Worm (Caenorhabditis elegans): ENCODE data around the gene ifbp-1.
A peak's percentile ranks its signal among the peaks of the same experiment; 100 is the strongest.

Gene ifbp-1

DNA sequence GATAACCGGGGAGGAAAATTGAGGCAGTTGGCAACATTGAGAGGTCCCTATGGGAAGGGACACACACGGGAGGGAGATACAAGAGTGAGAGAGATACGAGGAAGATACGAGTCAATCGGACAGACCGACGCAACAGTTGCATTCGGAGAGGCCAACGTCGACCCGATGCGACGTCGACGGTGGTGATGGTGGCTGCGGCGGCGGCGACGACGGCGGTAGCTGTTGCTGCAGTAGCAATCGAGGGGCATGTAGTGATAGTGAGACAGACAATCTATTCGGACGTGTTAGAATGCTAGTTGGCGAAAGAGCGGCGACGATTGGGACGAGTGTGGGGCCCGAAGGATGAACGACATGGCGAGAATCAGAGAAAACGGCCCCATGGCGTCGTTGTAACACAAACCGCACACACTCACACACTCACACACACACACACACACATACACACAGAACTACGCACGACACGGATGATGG, 13.3 kb upstream of the ifbp-1 start (continued):
- TF ChIP-seq skn-1 (tag; optimal IDR thresholded peaks at IDR 0.05) (no peak), fkh-10 (GFP tag; optimal IDR thresholded peaks at IDR 0.05) (no peak), irx-1 (tag; optimal IDR thresholded peaks at IDR 0.05) (no peak), lir-3 (tag; optimal IDR thresholded peaks at IDR 0.05; ENCODE audit: poor library complexity) (no peak), ama-1 (optimal IDR thresholded peaks at IDR 0.05) (no peak), egl-13 (tag; optimal IDR thresholded peaks at IDR 0.05) (no peak), nhr-47 (tag; optimal IDR thresholded peaks at IDR 0.05) (peak; percentile 18), C34B4.2 (tag; optimal IDR thresholded peaks at IDR 0.05) (no peak), hlh-17 (GFP tag; optimal IDR thresholded peaks at IDR 0.05; ENCODE audit: borderline replicate concordance) (no peak), alr-1 (tag; optimal IDR thresholded peaks at IDR 0.05; ENCODE audit: borderline replicate concordance) (no peak), lsy-2 (tag; optimal IDR thresholded peaks at IDR 0.05) (peak; percentile 9 to 24), ztf-4 (tag; optimal IDR thresholded peaks at IDR 0.05) (no peak), nhr-19 (GFP tag; conservative IDR thresholded peaks at IDR 0.05) (peak; percentile 49; the same call in 1 of the 2 replicates), unc-86 (tag; optimal IDR thresholded peaks at IDR 0.05) (no peak), dpl-1 (GFP tag; optimal IDR thresholded peaks at IDR 0.05) (no peak), C04F5.9 (tag; optimal IDR thresholded peaks at IDR 0.05) (no peak), sox-4 (tag; optimal IDR thresholded peaks at IDR 0.05) (no peak), jun-1 (tag; optimal IDR thresholded peaks at IDR 0.05) (no peak), grh-1 (GFP tag; IDR thresholded peaks at IDR 0.05) (no peak), elt-2 (tag; optimal IDR thresholded peaks at IDR 0.05) (no peak), ces-1 (GFP tag; optimal IDR thresholded peaks at IDR 0.05) (no peak), nhr-90 (tag; optimal IDR thresholded peaks at IDR 0.05; ENCODE audit: poor library complexity) (no peak), sup-37 (GFP tag; optimal IDR thresholded peaks at IDR 0.05) (no peak), vab-15 (tag; optimal IDR thresholded peaks at IDR 0.05) (no peak), fkh-8 (tag; optimal IDR thresholded peaks at IDR 0.05) (no peak), nhr-12 (tag; optimal IDR thresholded peaks at IDR 0.05) (no peak), elt-3 (tag; optimal IDR thresholded peaks at IDR 0.05) (no peak), zip-4 (GFP tag; optimal IDR thresholded peaks at IDR 0.05) (no peak), lin-39 (tag; optimal IDR thresholded peaks at IDR 0.05) (no peak), zag-1 (tag; optimal IDR thresholded peaks at IDR 0.05) (no peak), ztf-11 (tag; optimal IDR thresholded peaks at IDR 0.05) (no peak), ets-5 (GFP tag; IDR thresholded peaks at IDR 0.05) (no peak), efl-1 (optimal IDR thresholded peaks at IDR 0.05) (no peak), efl-1 (GFP tag; optimal IDR thresholded peaks at IDR 0.05 in 1 of 2) (peak in 1 of 2 experiments; percentile 92), Y116A8C.19 (tag; optimal IDR thresholded peaks at IDR 0.05; ENCODE audit: borderline replicate concordance) (no peak), hpl-2 (GFP tag; optimal IDR thresholded peaks at IDR 0.05) (no peak), pag-3 (tag; optimal IDR thresholded peaks at IDR 0.05; ENCODE audit: borderline replicate concordance, insufficient read depth) (no peak), mef-2 (tag; optimal IDR thresholded peaks at IDR 0.05) (no peak), ceh-63 (GFP tag; optimal IDR thresholded peaks at IDR 0.05) (no peak), snu-23 (GFP tag; optimal IDR thresholded peaks at IDR 0.05) (peak; percentile 49), nhr-76 (tag; optimal IDR thresholded peaks at IDR 0.05) (no peak), fos-1 (tag; optimal IDR thresholded peaks at IDR 0.05) (no peak), egl-27 (tag; optimal IDR thresholded peaks at IDR 0.05) (no peak), xbp-1 (tag; optimal IDR thresholded peaks at IDR 0.05) (peak; percentile 12), nhr-71 (tag; optimal IDR thresholded peaks at IDR 0.05) (peak; percentile 67), unc-30 (tag; optimal IDR thresholded peaks at IDR 0.05) (no peak), mab-9 (GFP tag; IDR thresholded peaks at IDR 0.05) (no peak), nhr-237 (tag; optimal IDR thresholded peaks at IDR 0.05) (no peak), unc-98 (GFP tag; IDR thresholded peaks at IDR 0.05) (no peak), swsn-7 (tag; optimal IDR thresholded peaks at IDR 0.05) (peak; percentile 36), tlp-1 (tag; optimal IDR thresholded peaks at IDR 0.05) (no peak), ceh-88 (GFP tag; IDR thresholded peaks at IDR 0.05) (no peak), ceh-90 (tag; optimal IDR thresholded peaks at IDR 0.05) (no peak)
